Worm (Caenorhabditis elegans) whole organism, mixed stage, embryonic: ENCODE data around the gene T04A8.8.
A peak's percentile ranks its signal among the peaks of the same experiment; 100 is the strongest.

Source experiments
- M03D4.4 ChIP-seq: sonication (generic microtip); optimal IDR thresholded peaks from 2 replicates; lab custom pipeline; 2017; ENCODE audit warnings: mild to moderate bottlenecking, missing genetic modification characterization, missing compliant biosample characterization
- bed-3 ChIP-seq: fragments of 200-800 bp; sonication (Bioruptor generic); optimal IDR thresholded peaks from 3 replicates; lab custom pipeline; 2018; ENCODE audit warnings: mild to moderate bottlenecking, missing genetic modification characterization, moderate library complexity, missing compliant biosample characterization
- blmp-1 ChIP-seq: fragments of 150-350 bp; optimal IDR thresholded peaks from 2 replicates; lab custom pipeline; 2014; ENCODE audit warnings: missing biosample characterization, missing genetic modification characterization
- ceh-39 ChIP-seq: fragments of 150-350 bp; optimal IDR thresholded peaks from 2 replicates; lab custom pipeline; 2014; ENCODE audit warnings: missing biosample characterization, missing genetic modification characterization
- ceh-43 ChIP-seq: fragments of 200-800 bp; sonication (Bioruptor generic); optimal IDR thresholded peaks from 2 replicates; lab custom pipeline; 2018; ENCODE audit warnings: mild to moderate bottlenecking, missing genetic modification characterization, moderate library complexity, missing compliant biosample characterization
- ceh-83 ChIP-seq: fragments of 200-800 bp; sonication (Bioruptor generic); optimal IDR thresholded peaks from 2 replicates; lab custom pipeline; 2018; ENCODE audit warnings: mild to moderate bottlenecking, missing genetic modification characterization, missing compliant biosample characterization
- ces-1 ChIP-seq: fragments of 150-350 bp; optimal IDR thresholded peaks from 2 replicates; lab custom pipeline; 2014; ENCODE audit warnings: missing biosample characterization, missing genetic modification reagents, missing genetic modification characterization
- cnd-1 ChIP-seq: fragments of 200-800 bp; sonication (Bioruptor generic); optimal IDR thresholded peaks from 2 replicates; lab custom pipeline; 2018; ENCODE audit warnings: mild to moderate bottlenecking, missing genetic modification characterization, missing compliant biosample characterization
- drap-1 ChIP-seq: fragments of 200-800 bp; sonication (Bioruptor generic); optimal IDR thresholded peaks from 3 replicates; lab custom pipeline; 2018; ENCODE audit warnings: mild to moderate bottlenecking, missing genetic modification characterization, missing compliant biosample characterization
- elt-1 ChIP-seq: sonication (generic microtip); optimal IDR thresholded peaks from 2 replicates; lab custom pipeline; 2017; ENCODE audit warnings: missing genetic modification characterization, mild to moderate bottlenecking, missing compliant biosample characterization, antibody characterized with exemption, moderate library complexity, borderline replicate concordance; ENCODE audit not compliant: insufficient read depth
- elt-3 ChIP-seq: fragments of 150-350 bp; optimal IDR thresholded peaks from 2 replicates; lab custom pipeline; 2014; ENCODE audit warnings: missing biosample characterization, missing genetic modification characterization
- flh-1 ChIP-seq: fragments of 200-800 bp; sonication (Bioruptor generic); optimal IDR thresholded peaks from 2 replicates; lab custom pipeline; 2018; ENCODE audit warnings: mild to moderate bottlenecking, missing genetic modification characterization, moderate library complexity, missing compliant biosample characterization
- ham-2 ChIP-seq: fragments of 200-800 bp; sonication (Bioruptor generic); optimal IDR thresholded peaks from 2 replicates; lab custom pipeline; 2018; ENCODE audit warnings: mild to moderate bottlenecking, missing genetic modification characterization, missing compliant biosample characterization
- hlh-1 ChIP-seq: fragments of 150-350 bp; optimal IDR thresholded peaks from 2 replicates; lab custom pipeline; 2014; ENCODE audit warnings: missing biosample characterization, missing genetic modification reagents, missing genetic modification characterization
- lin-13 ChIP-seq: fragments of 150-350 bp; optimal IDR thresholded peaks from 2 replicates; lab custom pipeline; 2014; ENCODE audit warnings: missing biosample characterization, missing genetic modification characterization
- lin-32 ChIP-seq: fragments of 200-800 bp; sonication (Bioruptor generic); optimal IDR thresholded peaks from 2 replicates; lab custom pipeline; 2018; ENCODE audit warnings: mild to moderate bottlenecking, missing genetic modification characterization, missing compliant biosample characterization
- lsy-2 ChIP-seq: fragments of 150-350 bp; optimal IDR thresholded peaks from 2 replicates; lab custom pipeline; 2014; ENCODE audit warnings: missing biosample characterization, missing genetic modification characterization
- mab-5 ChIP-seq: fragments of 150-350 bp; optimal IDR thresholded peaks from 2 replicates; lab custom pipeline; 2014; ENCODE audit warnings: missing biosample characterization, missing genetic modification characterization
- mep-1 ChIP-seq: fragments of 150-350 bp; optimal IDR thresholded peaks from 2 replicates; lab custom pipeline; 2017; ENCODE audit warnings: missing biosample characterization, missing genetic modification reagents, missing genetic modification characterization, inconsistent platforms
- mls-2 ChIP-seq: sonication (generic microtip); optimal IDR thresholded peaks from 2 replicates; lab custom pipeline; 2016; ENCODE audit warnings: mild to moderate bottlenecking, missing genetic modification characterization, moderate library complexity, missing compliant biosample characterization
- nhr-12 ChIP-seq: fragments of 150-350 bp; optimal IDR thresholded peaks from 2 replicates; lab custom pipeline; 2014; ENCODE audit warnings: missing biosample characterization, missing genetic modification characterization
- nhr-2 ChIP-seq: fragments of 150-350 bp; optimal IDR thresholded peaks from 2 replicates; lab custom pipeline; 2014; ENCODE audit warnings: missing biosample characterization, missing genetic modification characterization
- nhr-237 ChIP-seq: fragments of 150-350 bp; optimal IDR thresholded peaks from 2 replicates; lab custom pipeline; 2014; ENCODE audit warnings: missing biosample characterization, missing genetic modification characterization
- nhr-28 ChIP-seq: fragments of 150-350 bp; optimal IDR thresholded peaks from 2 replicates; lab custom pipeline; 2014; ENCODE audit warnings: missing biosample characterization, missing genetic modification characterization
- nhr-76 ChIP-seq: sonication (generic microtip); optimal IDR thresholded peaks from 2 replicates; lab custom pipeline; 2017; ENCODE audit warnings: missing biosample characterization, missing genetic modification characterization
- pha-4 ChIP-seq: fragments of 150-350 bp; optimal IDR thresholded peaks from 2 replicates; lab custom pipeline; 2018; ENCODE audit warnings: missing biosample characterization, missing genetic modification reagents, missing genetic modification characterization
- sem-2 ChIP-seq: fragments of 200-800 bp; sonication (Bioruptor generic); optimal IDR thresholded peaks from 2 replicates; lab custom pipeline; 2018; ENCODE audit warnings: mild to moderate bottlenecking, missing genetic modification characterization, missing compliant biosample characterization
- snpc-4 ChIP-seq: fragments of 150-350 bp; optimal IDR thresholded peaks from 2 replicates; lab custom pipeline; 2014; ENCODE audit warnings: missing biosample characterization, missing genetic modification characterization
- sptf-1 ChIP-seq: sonication (generic microtip); optimal IDR thresholded peaks from 2 replicates; lab custom pipeline; 2017; ENCODE audit warnings: mild to moderate bottlenecking, missing genetic modification characterization, moderate library complexity, missing compliant biosample characterization
- tbx-8 ChIP-seq: fragments of 200-800 bp; sonication (Bioruptor generic); optimal IDR thresholded peaks from 2 replicates; lab custom pipeline; 2018; ENCODE audit warnings: mild to moderate bottlenecking, missing genetic modification characterization, moderate library complexity, missing compliant biosample characterization
- unc-120 ChIP-seq: sonication (generic microtip); optimal IDR thresholded peaks from 2 replicates; lab custom pipeline; 2017; ENCODE audit warnings: missing genetic modification characterization, missing compliant biosample characterization; ENCODE audit not compliant: poor library complexity, severe bottlenecking
- unc-39 ChIP-seq: fragments of 150-350 bp; optimal IDR thresholded peaks from 2 replicates; lab custom pipeline; 2014; ENCODE audit warnings: missing biosample characterization, missing genetic modification characterization
- unc-62 ChIP-seq: fragments of 150-350 bp; optimal IDR thresholded peaks from 2 replicates; lab custom pipeline; 2014; ENCODE audit warnings: missing biosample characterization, missing genetic modification reagents, missing genetic modification characterization
- zip-8 ChIP-seq: fragments of 150-350 bp; optimal IDR thresholded peaks from 2 replicates; lab custom pipeline; 2014; ENCODE audit warnings: missing biosample characterization, missing genetic modification characterization
- ztf-11 ChIP-seq: fragments of 150-350 bp; optimal IDR thresholded peaks from 2 replicates; lab custom pipeline; 2014; ENCODE audit warnings: missing biosample characterization, missing genetic modification characterization

T04A8.8 gene

ce11 chrIII:4721750-4722149 lies 28.0 kb downstream of the T04A8.8 start, which contains the start of gene acy-1:
Gene acy-1 (plus strand): TSS chrIII:4722095.
- TF ChIP-seq cnd-1 (tag; lab: Kevin White, UChicago) (peak; percentile 30), elt-3 (tag; lab: Kevin White, UChicago) (no peak), nhr-2 (tag; lab: Kevin White, UChicago) (no peak), flh-1 (GFP tag; lab: Kevin White, UChicago) (no peak), mab-5 (tag; lab: Kevin White, UChicago) (no peak), ham-2 (GFP tag; lab: Kevin White, UChicago) (peak; percentile 43), tbx-8 (GFP tag; lab: Kevin White, UChicago) (no peak), pha-4 (tag; lab: Kevin White, UChicago) (no peak), hlh-1 (tag; lab: Kevin White, UChicago) (peak; percentile 81), ceh-83 (GFP tag; lab: Kevin White, UChicago) (no peak), ztf-11 (tag; lab: Kevin White, UChicago) (no peak), sptf-1 (tag; lab: Kevin White, UChicago) (peak; percentile 55), snpc-4 (tag; lab: Kevin White, UChicago) (no peak), unc-39 (no peak), ces-1 (GFP tag; lab: Kevin White, UChicago) (peak; percentile 92), unc-120 (peak; percentile 69), bed-3 (GFP tag; lab: Kevin White, UChicago) (no peak), lsy-2 (tag; lab: Kevin White, UChicago) (peak; percentile 22), lin-32 (GFP tag; lab: Kevin White, UChicago) (no peak), nhr-28 (tag; lab: Kevin White, UChicago) (no peak), elt-1 (tag; lab: Kevin White, UChicago) (no peak), ceh-43 (no peak), zip-8 (tag; lab: Kevin White, UChicago) (no peak), drap-1 (GFP tag; lab: Kevin White, UChicago) (no peak), ceh-39 (no peak), nhr-12 (tag; lab: Kevin White, UChicago) (no peak), M03D4.4 (tag; lab: Kevin White, UChicago) (no peak), blmp-1 (tag; lab: Kevin White, UChicago) (peak; percentile 12), lin-13 (tag; lab: Kevin White, UChicago) (no peak), mep-1 (peak; percentile 69), mls-2 (tag; lab: Kevin White, UChicago) (peak; percentile 62), nhr-237 (tag; lab: Kevin White, UChicago) (peak; percentile 67), unc-62 (GFP tag; lab: Kevin White, UChicago) (peak; percentile 33), sem-2 (GFP tag; lab: Kevin White, UChicago) (no peak), nhr-76 (tag; lab: Kevin White, UChicago) (no peak)

ce11 chrIII:4723922-4724321 lies 30.1 kb downstream of the T04A8.8 start:
- no peak for TF ChIP-seq lin-32 (GFP tag; lab: Kevin White, UChicago)
- no peak for TF ChIP-seq unc-62 (GFP tag; lab: Kevin White, UChicago)
- TF ChIP-seq lin-13 (tag; lab: Kevin White, UChicago) = no peak
- no peak for TF ChIP-seq elt-3 (tag; lab: Kevin White, UChicago)

ce11 chrIII:4731295-4731988 lies 37.6 kb downstream of the T04A8.8 start, which contains the start of gene F17C8.3:
Gene F17C8.3 (plus strand): TSS chrIII:4731938.
- peak; percentile 69 for TF ChIP-seq hlh-1 (tag; lab: Kevin White, UChicago)
- TF ChIP-seq nhr-2 (tag; lab: Kevin White, UChicago) = no peak
- TF ChIP-seq unc-120 = peak; percentile 26
- TF ChIP-seq tbx-8 (GFP tag; lab: Kevin White, UChicago) = no peak
